Worm (Caenorhabditis elegans) whole organism, young adult: ENCODE data around the gene spcs-3.
A peak's percentile ranks its signal among the peaks of the same experiment; 100 is the strongest.

Experiments used
- B0336.3 ChIP-seq: fragments of 200-800 bp; sonication (Bioruptor generic); IDR thresholded peaks from 2 replicates; pipeline ENCODE4 v1.3.6; 2022; ENCODE audit warnings: missing genetic modification characterization, missing compliant biosample characterization
- C17E4.6 ChIP-seq: fragments of 200-800 bp; sonication (Bioruptor generic); IDR thresholded peaks from 2 replicates; pipeline ENCODE4 v1.3.6; 2022; ENCODE audit warnings: missing genetic modification reagents, missing genetic modification characterization, missing compliant biosample characterization
- F22D6.2 ChIP-seq: sonication (generic microtip); optimal IDR thresholded peaks from 2 replicates; lab custom pipeline; 2016; ENCODE audit warnings: mild to moderate bottlenecking, missing genetic modification characterization, missing compliant biosample characterization
- F37B4.10 ChIP-seq: fragments of 200-800 bp; sonication (Bioruptor generic); IDR thresholded peaks from 2 replicates; pipeline ENCODE4 v1.3.6; 2022; ENCODE audit warnings: missing genetic modification characterization, missing compliant biosample characterization
- F39B2.1 ChIP-seq: fragments of 200-800 bp; sonication (Bioruptor generic); IDR thresholded peaks from 2 replicates; pipeline ENCODE4 v1.3.6; 2022; ENCODE audit warnings: missing genetic modification reagents, missing genetic modification characterization, missing compliant biosample characterization
- F49E8.2 ChIP-seq: sonication (generic microtip); optimal IDR thresholded peaks from 3 replicates; lab custom pipeline; 2017; ENCODE audit warnings: missing genetic modification characterization, mild to moderate bottlenecking, missing compliant biosample characterization, antibody characterized with exemption, moderate library complexity; ENCODE audit not compliant: insufficient read depth
- F57A8.1 ChIP-seq: fragments of 200-800 bp; sonication (Bioruptor generic); optimal IDR thresholded peaks from 2 replicates; lab custom pipeline; 2018; ENCODE audit warnings: mild to moderate bottlenecking, missing genetic modification characterization, moderate library complexity, missing compliant biosample characterization
- Y53G8AR.9 ChIP-seq: fragments of 200-800 bp; sonication (Bioruptor generic); conservative IDR thresholded peaks from 2 replicates; pipeline ENCODE4 v1.3.6; 2022; ENCODE audit warnings: missing genetic modification reagents, missing genetic modification characterization, missing compliant biosample characterization
- Y56A3A.18 ChIP-seq: fragments of 200-800 bp; sonication (Bioruptor generic); IDR thresholded peaks from 2 replicates; pipeline ENCODE4 v1.3.6; 2022; ENCODE audit warnings: missing genetic modification reagents, missing genetic modification characterization, missing compliant biosample characterization
- Y79H2A.3 ChIP-seq: fragments of 200-800 bp; sonication (Bioruptor generic); conservative IDR thresholded peaks from 2 replicates; pipeline ENCODE4 v1.3.6; 2022; ENCODE audit warnings: missing genetic modification reagents, missing genetic modification characterization, missing compliant biosample characterization
- ZK185.1 ChIP-seq: sonication (generic microtip); optimal IDR thresholded peaks from 2 replicates; lab custom pipeline; 2016; ENCODE audit warnings: mild to moderate bottlenecking, missing genetic modification characterization, missing compliant biosample characterization; ENCODE audit not compliant: poor library complexity, severe bottlenecking
- akir-1 ChIP-seq: fragments of 200-800 bp; sonication (Bioruptor generic); optimal IDR thresholded peaks from 2 replicates; lab custom pipeline; 2018; ENCODE audit warnings: mild to moderate bottlenecking, missing genetic modification characterization, moderate library complexity, missing compliant biosample characterization
- ama-1 ChIP-seq, 3 experiments: fragments of 150-350 bp in 1 of 3; sonication (generic microtip) in 2 of 3; optimal IDR thresholded peaks; 2 replicates each; lab custom pipeline; 2014 to 2018; ENCODE audit warnings: missing biosample characterization in 2 of 3, missing genetic modification characterization in 2 of 3, missing genetic modification reagents in 2 of 3
- attf-3 ChIP-seq: fragments of 200-800 bp; sonication (Bioruptor generic); conservative IDR thresholded peaks from 2 replicates; pipeline ENCODE4 v1.3.6; 2022; ENCODE audit warnings: missing genetic modification reagents, missing genetic modification characterization, missing compliant biosample characterization
- bed-1 ChIP-seq: fragments of 200-800 bp; sonication (Bioruptor generic); IDR thresholded peaks from 2 replicates; pipeline ENCODE4 v1.3.6; 2022; ENCODE audit warnings: missing genetic modification reagents, missing genetic modification characterization, missing compliant biosample characterization
- ccch-3 ChIP-seq: fragments of 200-800 bp; sonication (Bioruptor generic); optimal IDR thresholded peaks from 2 replicates; lab custom pipeline; 2018; ENCODE audit warnings: mild to moderate bottlenecking, missing genetic modification characterization, missing compliant biosample characterization
- cebp-1 ChIP-seq, 2 experiments: fragments of 200-800 bp in 1 of 2; sonication (Bioruptor generic) in 1 of 2; sonication (generic microtip) in 1 of 2; IDR thresholded peaks in 1 of 2; optimal IDR thresholded peaks in 1 of 2; 2 replicates each; pipeline versions ENCODE4 v1.3.6 to Lab custom; 2017 to 2022; ENCODE audit warnings: missing compliant biosample characterization in 2 of 2, missing genetic modification characterization in 2 of 2, mild to moderate bottlenecking in 1 of 2, missing genetic modification reagents in 1 of 2, moderate library complexity in 1 of 2
- ceh-40 ChIP-seq: fragments of 200-800 bp; sonication (Bioruptor generic); IDR thresholded peaks from 2 replicates; pipeline ENCODE4 v1.3.6; 2022; ENCODE audit warnings: missing genetic modification characterization, missing compliant biosample characterization
- ceh-58 ChIP-seq: fragments of 200-800 bp; sonication (Bioruptor generic); IDR thresholded peaks from 2 replicates; pipeline ENCODE4 v1.3.6; 2022; ENCODE audit warnings: missing genetic modification characterization, missing compliant biosample characterization
- ceh-79 ChIP-seq: sonication (generic microtip); optimal IDR thresholded peaks from 2 replicates; lab custom pipeline; 2017; ENCODE audit warnings: mild to moderate bottlenecking, missing genetic modification characterization, missing compliant biosample characterization
- die-1 ChIP-seq: sonication (generic microtip); optimal IDR thresholded peaks from 2 replicates; lab custom pipeline; 2016; ENCODE audit warnings: missing genotype, mild to moderate bottlenecking, missing genetic modification characterization, missing compliant biosample characterization
- dox-1 ChIP-seq: fragments of 200-800 bp; sonication (Bioruptor generic); IDR thresholded peaks from 2 replicates; pipeline ENCODE4 v1.3.6; 2022; ENCODE audit warnings: missing genetic modification reagents, missing genetic modification characterization, missing compliant biosample characterization
- egl-18 ChIP-seq: fragments of 200-800 bp; sonication (Bioruptor generic); IDR thresholded peaks from 2 replicates; pipeline ENCODE4 v1.3.6; 2022; ENCODE audit warnings: missing genetic modification reagents, missing genetic modification characterization, missing compliant biosample characterization
- fkh-3 ChIP-seq: sonication (generic microtip); optimal IDR thresholded peaks from 2 replicates; lab custom pipeline; 2016; ENCODE audit warnings: mild to moderate bottlenecking, missing genetic modification characterization, missing compliant biosample characterization
- hlh-12 ChIP-seq: sonication (generic microtip); optimal IDR thresholded peaks from 2 replicates; lab custom pipeline; 2016; ENCODE audit warnings: missing genetic modification characterization, missing compliant biosample characterization
- hlh-26 ChIP-seq: fragments of 200-800 bp; sonication (Bioruptor generic); conservative IDR thresholded peaks from 2 replicates; pipeline ENCODE4 v1.3.6; 2022; ENCODE audit warnings: missing genetic modification reagents, missing genetic modification characterization, missing compliant biosample characterization
- hmg-20 ChIP-seq: fragments of 200-800 bp; sonication (Bioruptor generic); IDR thresholded peaks from 2 replicates; pipeline ENCODE4 v1.3.6; 2022; ENCODE audit warnings: missing genetic modification reagents, missing genetic modification characterization, missing compliant biosample characterization
- hsf-1 ChIP-seq: fragments of 200-800 bp; sonication (Bioruptor generic); IDR thresholded peaks from 2 replicates; pipeline ENCODE4 v1.3.6; 2022; ENCODE audit warnings: missing genetic modification reagents, missing genetic modification characterization, missing compliant biosample characterization
- lag-1 ChIP-seq: fragments of 200-800 bp; sonication (Bioruptor generic); IDR thresholded peaks from 2 replicates; pipeline ENCODE4 v1.3.6; 2022; ENCODE audit warnings: missing genetic modification reagents, missing genetic modification characterization, missing compliant biosample characterization
- lin-26 ChIP-seq: fragments of 200-800 bp; sonication (Bioruptor generic); IDR thresholded peaks from 2 replicates; pipeline ENCODE4 v1.3.6; 2022; ENCODE audit warnings: missing genetic modification reagents, missing genetic modification characterization, missing compliant biosample characterization
- lin-54 ChIP-seq: fragments of 200-800 bp; sonication (Bioruptor generic); optimal IDR thresholded peaks from 2 replicates; lab custom pipeline; 2018; ENCODE audit warnings: mild to moderate bottlenecking, missing genetic modification characterization, missing compliant biosample characterization
- lsy-27 ChIP-seq: sonication (generic microtip); optimal IDR thresholded peaks from 2 replicates; lab custom pipeline; 2017; ENCODE audit warnings: missing genetic modification characterization, mild to moderate bottlenecking, missing compliant biosample characterization, antibody characterized with exemption, missing genotype, borderline replicate concordance; ENCODE audit not compliant: insufficient read depth
- madf-10 ChIP-seq: sonication (generic microtip); optimal IDR thresholded peaks from 2 replicates; lab custom pipeline; 2016; ENCODE audit warnings: mild to moderate bottlenecking, missing genetic modification characterization, missing compliant biosample characterization
- madf-8 ChIP-seq: fragments of 200-800 bp; sonication (Bioruptor generic); conservative IDR thresholded peaks from 2 replicates; pipeline ENCODE4 v1.3.6; 2022; ENCODE audit warnings: missing genetic modification reagents, missing genetic modification characterization, missing compliant biosample characterization
- mcd-1 ChIP-seq: fragments of 200-800 bp; sonication (Bioruptor generic); IDR thresholded peaks from 2 replicates; pipeline ENCODE4 v1.3.6; 2022; ENCODE audit warnings: missing genetic modification reagents, missing genetic modification characterization, missing compliant biosample characterization
- mel-28 ChIP-seq: sonication (generic microtip); optimal IDR thresholded peaks from 2 replicates; lab custom pipeline; 2016; ENCODE audit warnings: borderline replicate concordance, mild to moderate bottlenecking, missing genetic modification characterization, missing compliant biosample characterization
- mes-4 ChIP-seq: sonication (generic microtip); optimal IDR thresholded peaks from 2 replicates; lab custom pipeline; 2016; ENCODE audit warnings: missing genotype, missing genetic modification characterization, missing compliant biosample characterization
- nhr-120 ChIP-seq: fragments of 200-800 bp; sonication (Bioruptor generic); IDR thresholded peaks from 2 replicates; pipeline ENCODE4 v1.3.6; 2022; ENCODE audit warnings: missing genetic modification characterization, missing compliant biosample characterization
- nhr-27 ChIP-seq: fragments of 200-800 bp; sonication (Bioruptor generic); optimal IDR thresholded peaks from 2 replicates; lab custom pipeline; 2018; ENCODE audit warnings: mild to moderate bottlenecking, missing genetic modification characterization, moderate library complexity, missing compliant biosample characterization
- sea-2 ChIP-seq: fragments of 200-800 bp; sonication (Bioruptor generic); IDR thresholded peaks from 2 replicates; pipeline ENCODE4 v1.3.6; 2022; ENCODE audit warnings: missing genetic modification characterization, missing compliant biosample characterization
- snpc-3.4 ChIP-seq: sonication (generic microtip); optimal IDR thresholded peaks from 2 replicates; lab custom pipeline; 2017; ENCODE audit warnings: missing genetic modification characterization, mild to moderate bottlenecking, missing compliant biosample characterization, antibody characterized with exemption, moderate library complexity, missing genotype, missing genetic modification reagents
- somi-1 ChIP-seq: fragments of 200-800 bp; sonication (Bioruptor generic); optimal IDR thresholded peaks from 2 replicates; lab custom pipeline; 2018; ENCODE audit warnings: mild to moderate bottlenecking, missing genetic modification characterization, missing compliant biosample characterization
- sptf-2 ChIP-seq: fragments of 200-800 bp; sonication (Bioruptor generic); optimal IDR thresholded peaks from 2 replicates; lab custom pipeline; 2018; ENCODE audit warnings: mild to moderate bottlenecking, missing genetic modification characterization, missing compliant biosample characterization
- ztf-22 ChIP-seq: fragments of 200-800 bp; sonication (Bioruptor generic); optimal IDR thresholded peaks from 2 replicates; lab custom pipeline; 2018; ENCODE audit warnings: mild to moderate bottlenecking, missing genetic modification characterization, moderate library complexity, missing compliant biosample characterization
- ztf-25 ChIP-seq: fragments of 200-800 bp; sonication (Bioruptor generic); IDR thresholded peaks from 2 replicates; pipeline ENCODE4 v1.3.6; 2022; ENCODE audit warnings: missing genetic modification reagents, missing genetic modification characterization, missing compliant biosample characterization
- ztf-28 ChIP-seq: fragments of 200-800 bp; sonication (Bioruptor generic); IDR thresholded peaks from 2 replicates; pipeline ENCODE4 v1.3.6; 2022; ENCODE audit warnings: missing genetic modification reagents, missing genetic modification characterization, missing compliant biosample characterization
- ztf-6 ChIP-seq: fragments of 200-800 bp; sonication (Bioruptor generic); IDR thresholded peaks from 2 replicates; pipeline ENCODE4 v1.3.6; 2022; ENCODE audit warnings: missing genetic modification reagents, missing genetic modification characterization, missing compliant biosample characterization

The spcs-3 gene

DNA sequence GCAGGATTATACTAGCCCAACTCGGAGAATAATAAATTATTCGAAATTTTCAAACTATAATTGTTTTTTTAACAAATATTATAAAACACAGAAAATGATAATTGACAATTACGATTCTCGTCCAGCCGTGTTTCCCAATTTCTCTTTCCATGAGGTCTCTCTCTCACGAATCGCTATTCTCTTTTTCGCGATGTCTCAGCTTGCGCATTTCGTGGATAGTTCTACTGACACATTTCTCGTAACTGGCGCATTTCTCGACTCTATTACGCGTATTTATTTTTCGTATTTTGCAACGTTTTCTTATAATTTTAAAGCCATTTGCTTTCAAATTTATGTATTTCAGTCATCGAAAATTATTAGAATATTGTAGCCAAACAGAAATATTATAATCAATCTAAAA, 1.0 kb upstream of the spcs-3 start (continued):
- TF ChIP-seq ztf-25 (GFP tag; lab: Robert Waterston, UW) = peak; percentile 100
- TF ChIP-seq ztf-6 (GFP tag; lab: Robert Waterston, UW) = peak; percentile 99
- TF ChIP-seq cebp-1 (GFP tag; IDR thresholded peaks at IDR 0.05; lab: Robert Waterston, UW) = peak; percentile 96
- peak; percentile 96 for TF ChIP-seq cebp-1 (tag; optimal IDR thresholded peaks at IDR 0.05; lab: Kevin White, UChicago)
- peak; percentile 81 for TF ChIP-seq hmg-20
- TF ChIP-seq ceh-58 (GFP tag; lab: Robert Waterston, UW) = no peak
- TF ChIP-seq nhr-27 (tag; lab: Kevin White, UChicago) = no peak
- peak; percentile 98 for TF ChIP-seq Y79H2A.3 (GFP tag; lab: Robert Waterston, UW)
- TF ChIP-seq attf-3 (GFP tag; lab: Robert Waterston, UW) = peak; percentile 94
- TF ChIP-seq mcd-1 (GFP tag; lab: Robert Waterston, UW) = peak; percentile 93
- TF ChIP-seq madf-10 = peak; percentile 97
- no peak for TF ChIP-seq hlh-26 (GFP tag; lab: Robert Waterston, UW)
- peak; percentile 92 for TF ChIP-seq Y53G8AR.9
- peak; percentile 24 for TF ChIP-seq hlh-12
- peak; percentile 91 for TF ChIP-seq snpc-3.4 (tag; lab: Kevin White, UChicago)
- peak; percentile 52 for TF ChIP-seq mes-4
- TF ChIP-seq madf-8 = peak; percentile 76
- peak; percentile 95 for TF ChIP-seq akir-1 (GFP tag; lab: Kevin White, UChicago)
- peak; percentile 83 for TF ChIP-seq ceh-40
- TF ChIP-seq Y56A3A.18 (GFP tag; lab: Robert Waterston, UW) = 0 out of 2 replicates have a peak, but pooled peaks have one; percentile 58
- peak; percentile 100 for TF ChIP-seq ztf-28 (GFP tag; lab: Robert Waterston, UW)
- TF ChIP-seq nhr-120 (GFP tag; lab: Robert Waterston, UW) = 0 out of 2 replicates have a peak, but pooled peaks have one; percentile 49
- TF ChIP-seq ceh-79 (tag; lab: Kevin White, UChicago) = peak; percentile 51
- peak; percentile 96 for TF ChIP-seq lin-54 (GFP tag; lab: Kevin White, UChicago)
- TF ChIP-seq sptf-2 (GFP tag; lab: Kevin White, UChicago) = peak; percentile 96
- TF ChIP-seq bed-1 = no peak
- TF ChIP-seq dox-1 = peak; percentile 99
- peak; percentile 96 for TF ChIP-seq C17E4.6 (GFP tag; lab: Robert Waterston, UW)
- TF ChIP-seq lsy-27 (tag; lab: Kevin White, UChicago) = peak; percentile 37
- no peak for TF ChIP-seq F57A8.1 (GFP tag; lab: Kevin White, UChicago)
- TF ChIP-seq ama-1 (optimal IDR thresholded peaks at IDR 0.05; lab: Kevin White, UChicago) = no peak
- TF ChIP-seq ama-1 (GFP tag; optimal IDR thresholded peaks at IDR 0.05; lab: Kevin White, UChicago) = no peak
- no peak for TF ChIP-seq fkh-3 (tag; lab: Kevin White, UChicago)
- peak; percentile 97 for TF ChIP-seq F49E8.2 (tag; lab: Kevin White, UChicago)
- TF ChIP-seq ztf-22 = peak; percentile 93
- TF ChIP-seq F37B4.10 = peak; percentile 88; the same call in 1 of the 2 replicates
- TF ChIP-seq mel-28 (tag; lab: Kevin White, UChicago) = peak; percentile 77
- peak; percentile 97 for TF ChIP-seq die-1 (tag; lab: Kevin White, UChicago)
- peak; percentile 71 for TF ChIP-seq hsf-1 (GFP tag; lab: Robert Waterston, UW)
- peak; percentile 100 for TF ChIP-seq ccch-3 (GFP tag; lab: Kevin White, UChicago)
- peak; percentile 98 for TF ChIP-seq ZK185.1 (tag; lab: Kevin White, UChicago)
- TF ChIP-seq sea-2 (GFP tag; lab: Robert Waterston, UW) = no peak
- peak; percentile 90; the same call in 1 of the 2 replicates for TF ChIP-seq B0336.3 (GFP tag; lab: Robert Waterston, UW)
- peak; percentile 97 for TF ChIP-seq lin-26 (GFP tag; lab: Robert Waterston, UW)
- no peak for TF ChIP-seq F39B2.1 (GFP tag; lab: Robert Waterston, UW)
- TF ChIP-seq F22D6.2 = peak; percentile 88
- peak; percentile 69; the same call in 1 of the 2 replicates for TF ChIP-seq egl-18 (GFP tag; lab: Robert Waterston, UW)
- no peak for TF ChIP-seq lag-1 (GFP tag; lab: Robert Waterston, UW)
- TF ChIP-seq somi-1 (GFP tag; lab: Kevin White, UChicago) = peak; percentile 97
